Worm (Caenorhabditis elegans) whole organism, L4/young adult: ENCODE data around the gene ugt-5.

Experiments used
- W03F9.2 ChIP-seq: fragments of 150-350 bp; optimal IDR thresholded peaks from 2 replicates; lab custom pipeline; 2014; ENCODE audit warnings: missing biosample characterization, missing genetic modification characterization
- dao-5 ChIP-seq: sonication (generic microtip); optimal IDR thresholded peaks from 2 replicates; lab custom pipeline; 2016; ENCODE audit warnings: missing genotype, missing genetic modification characterization, moderate library complexity, missing compliant biosample characterization
- him-1 ChIP-seq: sonication (generic microtip); optimal IDR thresholded peaks from 2 replicates; lab custom pipeline; 2016; ENCODE audit warnings: missing genotype, missing genetic modification reagents, missing genetic modification characterization, missing compliant biosample characterization

- TF ChIP-seq him-1 (no peak), W03F9.2 (no peak), dao-5 (no peak)
These were observed 40.4 kb downstream of the ugt-5 start, which contains the start of gene C15C8.8 for ce11 chrV:12752407-12752806.
